Worm (Caenorhabditis elegans): ENCODE results near the gene D1054.18.

- TF ChIP-seq R02D3.7 (tag; optimal IDR thresholded peaks at IDR 0.05) = no peak
- no peak for TF ChIP-seq ama-1 (optimal IDR thresholded peaks at IDR 0.05)
Observed at ce11 chrV:10816831-10817230, 15.8 kb upstream of the D1054.18 start.
